Worm (Caenorhabditis elegans) whole organism, L2 larva: ENCODE results near the gene CD4.8.

ENCODE experiments used
- C34F6.9 ChIP-seq: fragments of 150-350 bp; optimal IDR thresholded peaks from 2 replicates; lab custom pipeline; 2014; ENCODE audit warnings: missing biosample characterization, missing genetic modification characterization
- F13H6.1 ChIP-seq: sonication (generic microtip); optimal IDR thresholded peaks from 2 replicates; lab custom pipeline; 2016; ENCODE audit warnings: missing genetic modification characterization, missing compliant biosample characterization
- Y55F3AM.14 ChIP-seq: fragments of 200-800 bp; sonication (Bioruptor generic); optimal IDR thresholded peaks from 2 replicates; lab custom pipeline; 2018; ENCODE audit warnings: mild to moderate bottlenecking, missing genetic modification characterization, missing compliant biosample characterization
- ZK546.5 ChIP-seq: sonication (generic microtip); optimal IDR thresholded peaks from 2 replicates; lab custom pipeline; 2017; ENCODE audit warnings: missing biosample characterization, missing genetic modification characterization
- alr-1 ChIP-seq: fragments of 150-350 bp; optimal IDR thresholded peaks from 2 replicates; lab custom pipeline; 2014; ENCODE audit warnings: missing biosample characterization, missing genetic modification characterization
- aly-2 ChIP-seq: fragments of 150-350 bp; optimal IDR thresholded peaks from 2 replicates; lab custom pipeline; 2014; ENCODE audit warnings: missing biosample characterization, missing genetic modification characterization
- blmp-1 ChIP-seq: sonication (generic microtip); optimal IDR thresholded peaks from 2 replicates; lab custom pipeline; 2017; ENCODE audit warnings: missing genetic modification characterization, mild to moderate bottlenecking, missing compliant biosample characterization, antibody characterized with exemption, moderate library complexity; ENCODE audit not compliant: insufficient read depth
- ceh-16 ChIP-seq: fragments of 150-350 bp; optimal IDR thresholded peaks from 2 replicates; lab custom pipeline; 2014; ENCODE audit warnings: missing biosample characterization, missing genetic modification characterization
- ceh-82 ChIP-seq: fragments of 150-350 bp; optimal IDR thresholded peaks from 2 replicates; lab custom pipeline; 2014; ENCODE audit warnings: missing biosample characterization, missing genetic modification characterization
- crh-2 ChIP-seq: sonication (generic microtip); optimal IDR thresholded peaks from 2 replicates; lab custom pipeline; 2017; ENCODE audit warnings: missing biosample characterization, missing genetic modification characterization
- dmd-4 ChIP-seq: sonication (generic microtip); optimal IDR thresholded peaks from 2 replicates; lab custom pipeline; 2017; ENCODE audit warnings: missing biosample characterization, missing genetic modification characterization
- fos-1 ChIP-seq: fragments of 150-350 bp; optimal IDR thresholded peaks from 2 replicates; lab custom pipeline; 2014; ENCODE audit warnings: missing biosample characterization, missing genetic modification characterization
- gmeb-1 ChIP-seq: fragments of 150-350 bp; optimal IDR thresholded peaks from 2 replicates; lab custom pipeline; 2014; ENCODE audit warnings: missing biosample characterization, missing genetic modification characterization
- lin-11 ChIP-seq: fragments of 150-350 bp; sonication (generic microtip); optimal IDR thresholded peaks from 2 replicates; lab custom pipeline; 2014; ENCODE audit warnings: missing biosample characterization, missing genetic modification characterization, inconsistent platforms, mixed read lengths
- lin-13 ChIP-seq: fragments of 150-350 bp; optimal IDR thresholded peaks from 2 replicates; lab custom pipeline; 2014; ENCODE audit warnings: missing biosample characterization, missing genetic modification reagents, missing genetic modification characterization
- lin-39 ChIP-seq: fragments of 150-350 bp; optimal IDR thresholded peaks from 2 replicates; lab custom pipeline; 2014; ENCODE audit warnings: missing biosample characterization, missing genetic modification reagents, missing genetic modification characterization
- lsy-2 ChIP-seq, 2 experiments: fragments of 150-350 bp in 1 of 2; sonication (generic microtip) in 1 of 2; optimal IDR thresholded peaks; 2 replicates each; lab custom pipeline; 2014 to 2017; ENCODE audit warnings: missing biosample characterization in 2 of 2, missing genetic modification characterization in 2 of 2
- mab-5 ChIP-seq: fragments of 150-350 bp; optimal IDR thresholded peaks from 2 replicates; lab custom pipeline; 2014; ENCODE audit warnings: missing biosample characterization, missing genetic modification characterization
- mbf-1 ChIP-seq: sonication (generic microtip); optimal IDR thresholded peaks from 2 replicates; lab custom pipeline; 2017; ENCODE audit warnings: missing biosample characterization, missing genetic modification characterization
- mdl-1 ChIP-seq, 2 experiments: fragments of 150-350 bp in 1 of 2; sonication (generic microtip) in 1 of 2; optimal IDR thresholded peaks; 2 replicates each; lab custom pipeline; 2017; ENCODE audit warnings: missing biosample characterization in 2 of 2, missing genetic modification characterization in 2 of 2
- nhr-10 ChIP-seq: sonication (generic microtip); optimal IDR thresholded peaks from 2 replicates; lab custom pipeline; 2017; ENCODE audit warnings: missing biosample characterization, missing genetic modification characterization
- nhr-11 ChIP-seq: fragments of 150-350 bp; optimal IDR thresholded peaks from 2 replicates; lab custom pipeline; 2014; ENCODE audit warnings: missing biosample characterization, missing genetic modification characterization
- nhr-12 ChIP-seq: fragments of 150-350 bp; optimal IDR thresholded peaks from 2 replicates; lab custom pipeline; 2014; ENCODE audit warnings: missing biosample characterization, missing genetic modification characterization
- nhr-129 ChIP-seq: fragments of 150-350 bp; optimal IDR thresholded peaks from 2 replicates; lab custom pipeline; 2014; ENCODE audit warnings: missing biosample characterization, missing genetic modification characterization
- nhr-21 ChIP-seq: fragments of 150-350 bp; optimal IDR thresholded peaks from 2 replicates; lab custom pipeline; 2014; ENCODE audit warnings: missing biosample characterization, missing genetic modification characterization
- nhr-23 ChIP-seq: fragments of 150-350 bp; optimal IDR thresholded peaks from 2 replicates; lab custom pipeline; 2014; ENCODE audit warnings: missing biosample characterization, missing genetic modification reagents, missing genetic modification characterization
- nhr-237 ChIP-seq: fragments of 150-350 bp; optimal IDR thresholded peaks from 2 replicates; lab custom pipeline; 2014; ENCODE audit warnings: missing biosample characterization, missing genetic modification characterization
- nhr-25 ChIP-seq: fragments of 150-350 bp; sonication (generic microtip); optimal IDR thresholded peaks from 3 replicates; lab custom pipeline; 2014; ENCODE audit warnings: missing biosample characterization, missing genetic modification characterization
- nhr-6 ChIP-seq: fragments of 150-350 bp; optimal IDR thresholded peaks from 2 replicates; lab custom pipeline; 2014; ENCODE audit warnings: missing biosample characterization, missing genetic modification characterization
- nhr-77 ChIP-seq: fragments of 150-350 bp; optimal IDR thresholded peaks from 2 replicates; lab custom pipeline; 2014; ENCODE audit warnings: missing biosample characterization, missing genetic modification characterization
- peb-1 ChIP-seq: fragments of 150-350 bp; optimal IDR thresholded peaks from 2 replicates; lab custom pipeline; 2014; ENCODE audit warnings: missing biosample characterization, missing genetic modification characterization
- sem-4 ChIP-seq: fragments of 150-350 bp; optimal IDR thresholded peaks from 2 replicates; lab custom pipeline; 2014; ENCODE audit warnings: missing biosample characterization, missing genetic modification reagents, missing genetic modification characterization
- skn-1 ChIP-seq: sonication (generic microtip); optimal IDR thresholded peaks from 2 replicates; lab custom pipeline; 2017; ENCODE audit warnings: missing biosample characterization, missing genetic modification characterization
- sma-3 ChIP-seq: sonication (generic microtip); optimal IDR thresholded peaks from 2 replicates; lab custom pipeline; 2016; ENCODE audit warnings: missing genetic modification reagents, missing genetic modification characterization, missing compliant biosample characterization
- sma-9 ChIP-seq, 2 experiments: fragments of 150-350 bp in 1 of 2; sonication (generic microtip) in 1 of 2; optimal IDR thresholded peaks; 2 replicates each; lab custom pipeline; 2014 to 2016; ENCODE audit warnings: missing genetic modification characterization in 2 of 2, mild to moderate bottlenecking in 1 of 2, missing biosample characterization in 1 of 2, missing compliant biosample characterization in 1 of 2, missing genetic modification reagents in 1 of 2, moderate library complexity in 1 of 2
- snpc-4 ChIP-seq: fragments of 150-350 bp; optimal IDR thresholded peaks from 2 replicates; lab custom pipeline; 2014; ENCODE audit warnings: missing biosample characterization, missing genetic modification characterization
- unc-39 ChIP-seq: fragments of 150-350 bp; optimal IDR thresholded peaks from 2 replicates; lab custom pipeline; 2014; ENCODE audit warnings: missing biosample characterization, missing genetic modification characterization
- unc-55 ChIP-seq: fragments of 150-350 bp; sonication (generic microtip); optimal IDR thresholded peaks from 3 replicates; lab custom pipeline; 2014; ENCODE audit warnings: missing biosample characterization, missing genetic modification reagents, missing genetic modification characterization
- ztf-1 ChIP-seq: fragments of 200-800 bp; sonication (Bioruptor generic); conservative IDR thresholded peaks from 2 replicates; pipeline ENCODE4 v1.3.6; 2022; ENCODE audit warnings: missing genetic modification characterization, missing compliant biosample characterization
- ztf-4 ChIP-seq: fragments of 150-350 bp; optimal IDR thresholded peaks from 2 replicates; lab custom pipeline; 2014; ENCODE audit warnings: missing biosample characterization, missing genetic modification characterization

The CD4.8 gene

DNA sequence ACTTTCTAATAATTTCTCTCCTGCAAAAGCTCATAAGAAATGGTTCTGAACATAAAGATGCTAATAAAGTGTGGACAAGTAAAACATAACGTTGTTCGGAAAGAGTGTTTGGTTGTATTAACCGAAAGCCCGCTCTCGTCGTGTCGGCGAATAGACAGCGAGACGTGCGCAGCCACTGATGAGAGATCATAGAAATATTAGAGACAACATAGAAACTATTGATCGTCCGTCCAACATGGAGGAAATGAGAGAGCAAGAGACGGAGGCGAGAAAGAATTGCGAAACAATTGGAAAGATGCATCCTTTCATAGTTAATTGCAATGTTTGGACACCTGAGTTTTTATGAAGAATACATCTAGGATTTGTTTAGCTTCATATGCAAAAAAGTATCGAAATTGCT lies 20.6 kb downstream of the CD4.8 start (continued):
- TF ChIP-seq lin-39 (tag; lab: Kevin White, UChicago) (no peak), nhr-129 (tag; lab: Kevin White, UChicago) (peak; percentile 86), dmd-4 (tag; lab: Kevin White, UChicago) (no peak), unc-55 (GFP tag; lab: Kevin White, UChicago) (peak; percentile 80), nhr-25 (tag; lab: Kevin White, UChicago) (peak; percentile 10), C34F6.9 (peak; percentile 87), ZK546.5 (tag; lab: Kevin White, UChicago) (no peak), nhr-6 (no peak), snpc-4 (tag; lab: Kevin White, UChicago) (peak; percentile 44), unc-39 (no peak), crh-2 (peak; percentile 79)

DNA sequence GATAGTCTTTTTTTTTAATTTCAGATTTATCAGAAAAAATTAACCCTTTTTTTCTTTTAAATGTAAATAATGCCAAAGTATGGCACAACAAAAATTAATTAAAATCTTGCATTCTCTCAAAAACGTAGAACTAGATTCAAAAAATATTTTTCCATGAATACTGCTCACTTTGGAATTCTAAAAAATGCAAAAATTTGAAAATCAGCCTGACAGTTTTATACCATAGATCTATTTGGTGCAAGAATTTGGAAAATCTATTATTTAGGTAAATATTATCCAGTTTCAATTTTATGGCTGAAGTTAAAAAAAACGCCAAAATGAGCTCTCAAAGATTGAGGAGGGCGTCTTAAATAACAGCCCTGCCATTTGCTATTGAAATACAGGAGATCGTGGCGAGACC lies 21.5 kb downstream of the CD4.8 start:
- TF ChIP-seq sem-4 (tag; lab: Kevin White, UChicago) (no peak), nhr-10 (tag; lab: Kevin White, UChicago) (no peak), snpc-4 (tag; lab: Kevin White, UChicago) (no peak), mbf-1 (no peak), nhr-77 (no peak), ceh-82 (tag; lab: Kevin White, UChicago) (no peak), C34F6.9 (no peak), nhr-12 (no peak), dmd-4 (tag; lab: Kevin White, UChicago) (no peak), blmp-1 (tag; lab: Kevin White, UChicago) (no peak), ztf-1 (GFP tag; lab: Robert Waterston, UW) (no peak), sma-9 (GFP tag; optimal IDR thresholded peaks at IDR 0.05; lab: Kevin White, UChicago) (no peak), sma-9 (tag; optimal IDR thresholded peaks at IDR 0.05; lab: Kevin White, UChicago) (no peak), ceh-16 (tag; lab: Kevin White, UChicago) (no peak), nhr-11 (tag; lab: Kevin White, UChicago) (no peak), fos-1 (no peak), sma-3 (GFP tag; lab: Kevin White, UChicago) (no peak), nhr-23 (tag; lab: Kevin White, UChicago) (no peak)

ce11 chrV:5576008-5576407 lies 25.2 kb downstream of the CD4.8 start:
- TF ChIP-seq mdl-1 (tag; optimal IDR thresholded peaks at IDR 0.05; lab: Kevin White, UChicago) (no peak), skn-1 (tag; lab: Kevin White, UChicago) (peak; percentile 13), snpc-4 (tag; lab: Kevin White, UChicago) (peak; percentile 97), F13H6.1 (tag; lab: Kevin White, UChicago) (peak; percentile 45), gmeb-1 (tag; lab: Kevin White, UChicago) (peak; percentile 62), aly-2 (tag; lab: Kevin White, UChicago) (no peak), lsy-2 (tag; optimal IDR thresholded peaks at IDR 0.05; lab: Kevin White, UChicago) (peak; percentile 33 to 37), sma-3 (GFP tag; lab: Kevin White, UChicago) (peak; percentile 58), unc-39 (no peak), lin-11 (tag; lab: Kevin White, UChicago) (no peak), ceh-82 (tag; lab: Kevin White, UChicago) (no peak), sma-9 (GFP tag; optimal IDR thresholded peaks at IDR 0.05; lab: Kevin White, UChicago) (peak; percentile 41), sma-9 (tag; optimal IDR thresholded peaks at IDR 0.05; lab: Kevin White, UChicago) (no peak), mab-5 (tag; lab: Kevin White, UChicago) (no peak), nhr-21 (peak; percentile 13), crh-2 (peak; percentile 79), ceh-16 (tag; lab: Kevin White, UChicago) (no peak), lin-13 (peak; percentile 10), nhr-10 (tag; lab: Kevin White, UChicago) (no peak), fos-1 (peak; percentile 65), unc-55 (GFP tag; lab: Kevin White, UChicago) (no peak), ZK546.5 (tag; lab: Kevin White, UChicago) (no peak), lin-39 (tag; lab: Kevin White, UChicago) (no peak), nhr-129 (tag; lab: Kevin White, UChicago) (peak; percentile 75), ztf-1 (GFP tag; lab: Robert Waterston, UW) (no peak), nhr-77 (no peak), C34F6.9 (no peak)

DNA sequence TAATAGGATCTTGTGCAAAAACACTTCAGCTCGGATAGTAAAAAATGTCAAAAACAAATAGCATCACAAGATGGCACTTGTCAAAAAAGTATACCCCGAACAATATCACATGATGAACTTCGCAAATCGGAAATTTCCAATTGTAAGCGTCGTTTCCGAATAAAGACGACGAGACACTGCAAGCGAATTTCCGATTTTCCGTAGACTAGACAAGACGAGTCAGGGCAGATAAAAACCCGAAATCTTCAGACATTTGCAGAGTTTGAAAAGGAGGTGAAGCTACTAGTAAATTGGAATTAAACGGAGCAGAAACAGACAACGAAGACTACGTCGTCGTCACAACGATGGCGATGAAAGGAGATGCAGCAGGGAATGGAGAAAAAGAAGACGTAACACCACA lies 29.5 kb downstream of the CD4.8 start:
- TF ChIP-seq peb-1 (tag; lab: Kevin White, UChicago), result no peak
- TF ChIP-seq nhr-12, result no peak
- no peak for TF ChIP-seq skn-1 (tag; lab: Kevin White, UChicago)
- TF ChIP-seq nhr-25 (tag; lab: Kevin White, UChicago), result no peak
- no peak for TF ChIP-seq snpc-4 (tag; lab: Kevin White, UChicago)
- no peak for TF ChIP-seq lin-39 (tag; lab: Kevin White, UChicago)
- no peak for TF ChIP-seq mbf-1
- TF ChIP-seq alr-1 (tag; lab: Kevin White, UChicago), result no peak
- TF ChIP-seq nhr-237 (tag; lab: Kevin White, UChicago), result no peak
- TF ChIP-seq Y55F3AM.14, result no peak
- TF ChIP-seq ztf-1 (GFP tag; lab: Robert Waterston, UW), result no peak
- TF ChIP-seq nhr-11 (tag; lab: Kevin White, UChicago), result no peak
- TF ChIP-seq dmd-4 (tag; lab: Kevin White, UChicago), result no peak
- no peak for TF ChIP-seq ztf-4 (tag; lab: Kevin White, UChicago)
